4 worm cellular contexts compared by ENCODE assay signal in the genomic region with DNA sequence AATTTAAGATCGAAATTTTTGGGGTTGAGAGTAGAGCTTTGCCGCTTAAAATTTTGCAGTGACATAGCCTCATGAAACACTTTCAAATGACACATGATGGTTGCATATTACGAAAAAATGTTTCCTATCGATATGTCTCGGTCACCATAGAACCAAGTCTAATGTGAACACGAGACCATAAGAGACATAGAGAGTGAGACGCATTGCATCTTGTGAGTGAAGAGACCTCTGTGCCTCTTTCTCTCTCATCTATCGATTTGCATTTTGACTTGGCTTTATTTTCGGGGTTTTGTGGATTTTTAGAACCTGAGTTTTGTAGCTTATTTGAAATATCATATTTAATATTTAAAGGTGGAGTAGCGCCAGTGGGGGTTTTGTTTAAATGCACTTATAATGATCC.
A peak's percentile ranks its signal among the peaks of the same experiment; 100 is the strongest.
TF ChIP-seq lines count a peak whose summit lies in the region.

No protein-coding gene starts in this region.

TF ChIP-seq in whole organism, L1 larva, 84 proteins besides CTCF, POLR2A, EP300 and RAD21 (continued from another document):
- peak; percentile 8 to 17 for TF ChIP-seq efl-1 (optimal IDR thresholded peaks at IDR 0.05; lab: Kevin White, UChicago)
- peak in 1 of 2 experiments; percentile 71 for TF ChIP-seq efl-1 (GFP tag; optimal IDR thresholded peaks at IDR 0.05 in 1 of 2; lab: Kevin White, UChicago)
- no peak for TF ChIP-seq grh-1 (GFP tag; IDR thresholded peaks at IDR 0.05; lab: Robert Waterston, UW)
- TF ChIP-seq lsy-2 (tag; optimal IDR thresholded peaks at IDR 0.05; lab: Kevin White, UChicago) = peak in 1 of 2 experiments; percentile 3
- TF ChIP-seq nhr-20 (tag; optimal IDR thresholded peaks at IDR 0.05; lab: Kevin White, UChicago) = peak; percentile 21
- TF ChIP-seq ceh-82 (tag; optimal IDR thresholded peaks at IDR 0.05; lab: Kevin White, UChicago) = peak in 2 of 3 experiments; percentile 6 to 15
- no peak for TF ChIP-seq nhr-11 (tag; optimal IDR thresholded peaks at IDR 0.05; lab: Kevin White, UChicago)
- no peak for TF ChIP-seq Y116A8C.19 (tag; optimal IDR thresholded peaks at IDR 0.05; lab: Kevin White, UChicago; ENCODE audit: borderline replicate concordance)
- TF ChIP-seq rnt-1 (tag; optimal IDR thresholded peaks at IDR 0.05; lab: Kevin White, UChicago) = no peak
- TF ChIP-seq unc-62 (GFP tag; optimal IDR thresholded peaks at IDR 0.05; lab: Kevin White, UChicago) = no peak
- peak; percentile 43 for TF ChIP-seq nhr-71 (tag; optimal IDR thresholded peaks at IDR 0.05; lab: Kevin White, UChicago)
- TF ChIP-seq nhr-85 (tag; lab: Kevin White, UChicago) = no peak
- TF ChIP-seq aly-2 (tag; optimal IDR thresholded peaks at IDR 0.05; lab: Kevin White, UChicago) = no peak
- peak; percentile 26 for TF ChIP-seq snu-23 (GFP tag; optimal IDR thresholded peaks at IDR 0.05; lab: Kevin White, UChicago)

TF ChIP-seq in whole organism, L2 larva, 48 proteins besides CTCF, POLR2A, EP300 and RAD21 (continued from another document):
- TF ChIP-seq snpc-4 (tag; optimal IDR thresholded peaks at IDR 0.05; lab: Kevin White, UChicago) = no peak
- no peak for TF ChIP-seq ceh-16 (tag; optimal IDR thresholded peaks at IDR 0.05; lab: Kevin White, UChicago)
- no peak for TF ChIP-seq blmp-1 (tag; optimal IDR thresholded peaks at IDR 0.05; lab: Kevin White, UChicago; ENCODE audit: insufficient read depth)
- peak; percentile 57 for TF ChIP-seq C34F6.9 (tag; optimal IDR thresholded peaks at IDR 0.05; lab: Kevin White, UChicago)
- TF ChIP-seq mab-5 (tag; optimal IDR thresholded peaks at IDR 0.05; lab: Kevin White, UChicago) = no peak
- no peak for TF ChIP-seq ztf-4 (tag; optimal IDR thresholded peaks at IDR 0.05; lab: Kevin White, UChicago)
- peak; percentile 42 for TF ChIP-seq unc-55 (GFP tag; optimal IDR thresholded peaks at IDR 0.05; lab: Kevin White, UChicago)
- peak; percentile 11 for TF ChIP-seq fos-1 (tag; optimal IDR thresholded peaks at IDR 0.05; lab: Kevin White, UChicago)
- no peak for TF ChIP-seq nhr-11 (tag; optimal IDR thresholded peaks at IDR 0.05; lab: Kevin White, UChicago)
- TF ChIP-seq sma-9 (GFP tag; optimal IDR thresholded peaks at IDR 0.05; lab: Kevin White, UChicago) = peak; percentile 31
- TF ChIP-seq sma-9 (tag; optimal IDR thresholded peaks at IDR 0.05; lab: Kevin White, UChicago) = no peak
- peak; percentile 0 for TF ChIP-seq skn-1 (tag; optimal IDR thresholded peaks at IDR 0.05; lab: Kevin White, UChicago)
- TF ChIP-seq alr-1 (tag; optimal IDR thresholded peaks at IDR 0.05; lab: Kevin White, UChicago) = no peak
- TF ChIP-seq ZK546.5 (tag; optimal IDR thresholded peaks at IDR 0.05; lab: Kevin White, UChicago) = no peak
- TF ChIP-seq egl-27 (tag; optimal IDR thresholded peaks at IDR 0.05; lab: Kevin White, UChicago) = no peak
- TF ChIP-seq unc-62 (GFP tag; optimal IDR thresholded peaks at IDR 0.05; lab: Kevin White, UChicago) = no peak
- no peak for TF ChIP-seq lin-11 (tag; optimal IDR thresholded peaks at IDR 0.05; lab: Kevin White, UChicago)
- no peak for TF ChIP-seq nhr-237 (tag; optimal IDR thresholded peaks at IDR 0.05; lab: Kevin White, UChicago)
- TF ChIP-seq nhr-12 (tag; optimal IDR thresholded peaks at IDR 0.05; lab: Kevin White, UChicago) = no peak
- TF ChIP-seq lsy-2 (tag; optimal IDR thresholded peaks at IDR 0.05; lab: Kevin White, UChicago) = peak in 1 of 2 experiments; percentile 24

TF ChIP-seq in whole organism, L3 larva, 47 proteins besides CTCF, POLR2A, EP300 and RAD21 (continued from another document):
- TF ChIP-seq pqm-1 (tag; optimal IDR thresholded peaks at IDR 0.05; lab: Kevin White, UChicago) = no peak

TF ChIP-seq in whole organism, L4 larva, 104 proteins besides CTCF, POLR2A, EP300 and RAD21 (continued from another document):
- TF ChIP-seq duxl-1 (tag; optimal IDR thresholded peaks at IDR 0.05; lab: Kevin White, UChicago; ENCODE audit: poor library complexity) (no peak), ceh-44 (GFP tag; IDR thresholded peaks at IDR 0.05; lab: Robert Waterston, UW) (no peak), unc-62 (GFP tag; optimal IDR thresholded peaks at IDR 0.05 in 1 of 2; lab: Kevin White, UChicago) (peak in 1 of 2 experiments; percentile 38), unc-62 (tag; optimal IDR thresholded peaks at IDR 0.05; lab: Kevin White, UChicago) (no peak), hmg-1.1 (GFP tag; IDR thresholded peaks at IDR 0.05; lab: Robert Waterston, UW) (peak; percentile 43; the same call in 1 of the 2 replicates), mes-2 (tag; optimal IDR thresholded peaks at IDR 0.05; lab: Kevin White, UChicago; ENCODE audit: poor library complexity, severe bottlenecking) (peak; percentile 57)
